Fruit fly (Drosophila melanogaster): Measurements from ENCODE around the gene Grip84.

The Grip84 gene

dm6 chrX:19573687-19574086, 8.1 kb upstream of the Grip84 start:
- TF ChIP-seq CG8301 (tag; optimal IDR thresholded peaks at IDR 0.05) (no peak), CG8159 (tag; optimal IDR thresholded peaks at IDR 0.05) (no peak), CG10348 (GFP tag; IDR thresholded peaks at IDR 0.05) (no peak), CG12605 (GFP tag; IDR thresholded peaks at IDR 0.05) (no peak), CG15710 (tag; optimal IDR thresholded peaks at IDR 0.05) (no peak), fd96Ca (GFP tag; IDR thresholded peaks at IDR 0.05) (no peak), Snoo (tag; optimal IDR thresholded peaks at IDR 0.05) (no peak), CG13204 (GFP tag; optimal IDR thresholded peaks at IDR 0.05) (no peak), CG34367 (tag; optimal IDR thresholded peaks at IDR 0.05) (no peak), gl (tag; optimal IDR thresholded peaks at IDR 0.05) (no peak), D1 (tag; optimal IDR thresholded peaks at IDR 0.05) (no peak), EcR (GFP tag; optimal IDR thresholded peaks at IDR 0.05) (no peak), CG4496 (GFP tag; IDR thresholded peaks at IDR 0.05) (no peak), Pif1A (GFP tag; optimal IDR thresholded peaks at IDR 0.05) (no peak), CG9948 (tag; optimal IDR thresholded peaks at IDR 0.05) (no peak), CG14655 (GFP tag; optimal IDR thresholded peaks at IDR 0.05) (no peak), rn (GFP tag; IDR thresholded peaks at IDR 0.05) (no peak)

- no peak for TF ChIP-seq CG34367 (tag; optimal IDR thresholded peaks at IDR 0.05)
- TF ChIP-seq CG13204 (GFP tag; optimal IDR thresholded peaks at IDR 0.05): no peak
- TF ChIP-seq CG17806 (tag; optimal IDR thresholded peaks at IDR 0.05): no peak
- TF ChIP-seq CG10348 (GFP tag; IDR thresholded peaks at IDR 0.05): no peak
- TF ChIP-seq CG12605 (GFP tag; IDR thresholded peaks at IDR 0.05): no peak
- TF ChIP-seq Snoo (tag; optimal IDR thresholded peaks at IDR 0.05): no peak
- TF ChIP-seq CG8159 (tag; optimal IDR thresholded peaks at IDR 0.05): no peak
- no peak for TF ChIP-seq CG9948 (tag; optimal IDR thresholded peaks at IDR 0.05)
Observed at dm6 chrX:19549570-19549969, 16.0 kb downstream of the Grip84 start.

- TF ChIP-seq CG15710 (tag; optimal IDR thresholded peaks at IDR 0.05) (no peak), Pif1A (GFP tag; optimal IDR thresholded peaks at IDR 0.05) (no peak), gl (tag; optimal IDR thresholded peaks at IDR 0.05) (no peak), Pif1B (GFP tag; optimal IDR thresholded peaks at IDR 0.05) (no peak), CG8159 (tag; optimal IDR thresholded peaks at IDR 0.05) (no peak), rn (GFP tag; IDR thresholded peaks at IDR 0.05) (no peak), EcR (GFP tag; optimal IDR thresholded peaks at IDR 0.05) (no peak), Snoo (tag; optimal IDR thresholded peaks at IDR 0.05) (no peak), CG17806 (tag; optimal IDR thresholded peaks at IDR 0.05) (no peak), CG32121 (GFP tag; IDR thresholded peaks at IDR 0.05) (no peak), CG14655 (GFP tag; optimal IDR thresholded peaks at IDR 0.05) (no peak), CG34367 (tag; optimal IDR thresholded peaks at IDR 0.05) (no peak), CG10348 (GFP tag; IDR thresholded peaks at IDR 0.05) (no peak), CG8301 (tag; optimal IDR thresholded peaks at IDR 0.05) (no peak), fd96Ca (GFP tag; IDR thresholded peaks at IDR 0.05) (no peak), CG9948 (tag; optimal IDR thresholded peaks at IDR 0.05) (no peak)
Observed at dm6 chrX:19548438-19548837, 17.1 kb downstream of the Grip84 start.

dm6 chrX:19547382-19547781, 18.2 kb downstream of the Grip84 start, which contains the start of gene CG32532:
TSS of gene CG32532 (minus strand) at chrX:19547482.
- TF ChIP-seq gl (tag; optimal IDR thresholded peaks at IDR 0.05) (no peak), Snoo (tag; optimal IDR thresholded peaks at IDR 0.05) (no peak), CG34367 (tag; optimal IDR thresholded peaks at IDR 0.05) (no peak), EcR (GFP tag; optimal IDR thresholded peaks at IDR 0.05) (no peak), CG17806 (tag; optimal IDR thresholded peaks at IDR 0.05) (no peak), CG9948 (tag; optimal IDR thresholded peaks at IDR 0.05) (no peak), CG14655 (GFP tag; optimal IDR thresholded peaks at IDR 0.05) (no peak), CG4496 (GFP tag; IDR thresholded peaks at IDR 0.05) (no peak)

dm6 chrX:19546658-19547038, 18.9 kb downstream of the Grip84 start:
- TF ChIP-seq CG13204 (GFP tag; optimal IDR thresholded peaks at IDR 0.05): no peak
- TF ChIP-seq Pif1B (GFP tag; optimal IDR thresholded peaks at IDR 0.05): no peak
- TF ChIP-seq Snoo (tag; optimal IDR thresholded peaks at IDR 0.05): no peak
- TF ChIP-seq Ets98B (GFP tag; IDR thresholded peaks at IDR 0.05): no peak
- TF ChIP-seq EcR (GFP tag; optimal IDR thresholded peaks at IDR 0.05): no peak
- no peak for TF ChIP-seq CG34367 (tag; optimal IDR thresholded peaks at IDR 0.05)
- no peak for TF ChIP-seq D1 (tag; optimal IDR thresholded peaks at IDR 0.05)
- TF ChIP-seq CG12605 (GFP tag; IDR thresholded peaks at IDR 0.05): no peak
- no peak for TF ChIP-seq CG10348 (GFP tag; IDR thresholded peaks at IDR 0.05)
- no peak for TF ChIP-seq CG17806 (tag; optimal IDR thresholded peaks at IDR 0.05)
- no peak for TF ChIP-seq CG8159 (tag; optimal IDR thresholded peaks at IDR 0.05)
- no peak for TF ChIP-seq fd96Ca (GFP tag; IDR thresholded peaks at IDR 0.05)
- no peak for TF ChIP-seq CG14655 (GFP tag; optimal IDR thresholded peaks at IDR 0.05)
- no peak for TF ChIP-seq CG15710 (tag; optimal IDR thresholded peaks at IDR 0.05)
- TF ChIP-seq CG8301 (tag; optimal IDR thresholded peaks at IDR 0.05): no peak
- no peak for TF ChIP-seq rn (GFP tag; IDR thresholded peaks at IDR 0.05)
- TF ChIP-seq CG32121 (GFP tag; IDR thresholded peaks at IDR 0.05): no peak
- TF ChIP-seq gl (tag; optimal IDR thresholded peaks at IDR 0.05): no peak

- no peak for TF ChIP-seq EcR (GFP tag; optimal IDR thresholded peaks at IDR 0.05)
- no peak for TF ChIP-seq Snoo (tag; optimal IDR thresholded peaks at IDR 0.05)
- no peak for TF ChIP-seq CG9948 (tag; optimal IDR thresholded peaks at IDR 0.05)
- TF ChIP-seq CG14655 (GFP tag; optimal IDR thresholded peaks at IDR 0.05): no peak
- no peak for TF ChIP-seq fd96Ca (GFP tag; IDR thresholded peaks at IDR 0.05)
- TF ChIP-seq Ets98B (GFP tag; IDR thresholded peaks at IDR 0.05): no peak
- TF ChIP-seq Pif1A (GFP tag; optimal IDR thresholded peaks at IDR 0.05): no peak
- TF ChIP-seq CG34367 (tag; optimal IDR thresholded peaks at IDR 0.05): no peak
- TF ChIP-seq CG32121 (GFP tag; IDR thresholded peaks at IDR 0.05): no peak
- TF ChIP-seq CG17806 (tag; optimal IDR thresholded peaks at IDR 0.05): no peak
- TF ChIP-seq CG12605 (GFP tag; IDR thresholded peaks at IDR 0.05): no peak
- no peak for TF ChIP-seq CG8159 (tag; optimal IDR thresholded peaks at IDR 0.05)
- no peak for TF ChIP-seq gl (tag; optimal IDR thresholded peaks at IDR 0.05)
- no peak for TF ChIP-seq rn (GFP tag; IDR thresholded peaks at IDR 0.05)
Observed at dm6 chrX:19545865-19546657, 19.5 kb downstream of the Grip84 start.

Measured in whole organism, pupa.